Worm (Caenorhabditis elegans) whole organism, L2 larva: ENCODE measurements around the gene hot-4.

Experiments
- F13H6.1 ChIP-seq: sonication (generic microtip); optimal IDR thresholded peaks from 2 replicates; lab custom pipeline; 2016; ENCODE audit warnings: missing genetic modification characterization, missing compliant biosample characterization
- R02D3.7 ChIP-seq: fragments of 150-350 bp; optimal IDR thresholded peaks from 2 replicates; lab custom pipeline; 2014; ENCODE audit warnings: missing biosample characterization, missing genetic modification characterization
- Y55F3AM.14 ChIP-seq: fragments of 200-800 bp; sonication (Bioruptor generic); optimal IDR thresholded peaks from 2 replicates; lab custom pipeline; 2018; ENCODE audit warnings: mild to moderate bottlenecking, missing genetic modification characterization, missing compliant biosample characterization
- alr-1 ChIP-seq: fragments of 150-350 bp; optimal IDR thresholded peaks from 2 replicates; lab custom pipeline; 2014; ENCODE audit warnings: missing biosample characterization, missing genetic modification characterization
- ama-1 ChIP-seq: fragments of 150-350 bp; optimal IDR thresholded peaks from 2 replicates; lab custom pipeline; 2018; ENCODE audit warnings: inconsistent platforms
- blmp-1 ChIP-seq: sonication (generic microtip); optimal IDR thresholded peaks from 2 replicates; lab custom pipeline; 2017; ENCODE audit warnings: missing genetic modification characterization, mild to moderate bottlenecking, missing compliant biosample characterization, antibody characterized with exemption, moderate library complexity; ENCODE audit not compliant: insufficient read depth
- crh-2 ChIP-seq: sonication (generic microtip); optimal IDR thresholded peaks from 2 replicates; lab custom pipeline; 2017; ENCODE audit warnings: missing biosample characterization, missing genetic modification characterization
- dmd-4 ChIP-seq: sonication (generic microtip); optimal IDR thresholded peaks from 2 replicates; lab custom pipeline; 2017; ENCODE audit warnings: missing biosample characterization, missing genetic modification characterization
- elt-3 ChIP-seq: sonication (generic microtip); optimal IDR thresholded peaks from 2 replicates; lab custom pipeline; 2017; ENCODE audit warnings: missing biosample characterization, missing genetic modification characterization
- fos-1 ChIP-seq: fragments of 150-350 bp; optimal IDR thresholded peaks from 2 replicates; lab custom pipeline; 2014; ENCODE audit warnings: missing biosample characterization, missing genetic modification characterization
- gmeb-1 ChIP-seq: fragments of 150-350 bp; optimal IDR thresholded peaks from 2 replicates; lab custom pipeline; 2014; ENCODE audit warnings: missing biosample characterization, missing genetic modification characterization
- lin-11 ChIP-seq: fragments of 150-350 bp; sonication (generic microtip); optimal IDR thresholded peaks from 2 replicates; lab custom pipeline; 2014; ENCODE audit warnings: missing biosample characterization, missing genetic modification characterization, inconsistent platforms, mixed read lengths
- lin-13 ChIP-seq: fragments of 150-350 bp; optimal IDR thresholded peaks from 2 replicates; lab custom pipeline; 2014; ENCODE audit warnings: missing biosample characterization, missing genetic modification reagents, missing genetic modification characterization
- lin-39 ChIP-seq: fragments of 150-350 bp; optimal IDR thresholded peaks from 2 replicates; lab custom pipeline; 2014; ENCODE audit warnings: missing biosample characterization, missing genetic modification reagents, missing genetic modification characterization
- mab-5 ChIP-seq: fragments of 150-350 bp; optimal IDR thresholded peaks from 2 replicates; lab custom pipeline; 2014; ENCODE audit warnings: missing biosample characterization, missing genetic modification characterization
- mbf-1 ChIP-seq: sonication (generic microtip); optimal IDR thresholded peaks from 2 replicates; lab custom pipeline; 2017; ENCODE audit warnings: missing biosample characterization, missing genetic modification characterization
- mdl-1 ChIP-seq, 2 experiments: fragments of 150-350 bp in 1 of 2; sonication (generic microtip) in 1 of 2; optimal IDR thresholded peaks; 2 replicates each; lab custom pipeline; 2017; ENCODE audit warnings: missing biosample characterization in 2 of 2, missing genetic modification characterization in 2 of 2
- nhr-10 ChIP-seq: sonication (generic microtip); optimal IDR thresholded peaks from 2 replicates; lab custom pipeline; 2017; ENCODE audit warnings: missing biosample characterization, missing genetic modification characterization
- nhr-11 ChIP-seq: fragments of 150-350 bp; optimal IDR thresholded peaks from 2 replicates; lab custom pipeline; 2014; ENCODE audit warnings: missing biosample characterization, missing genetic modification characterization
- nhr-129 ChIP-seq: fragments of 150-350 bp; optimal IDR thresholded peaks from 2 replicates; lab custom pipeline; 2014; ENCODE audit warnings: missing biosample characterization, missing genetic modification characterization
- nhr-21 ChIP-seq: fragments of 150-350 bp; optimal IDR thresholded peaks from 2 replicates; lab custom pipeline; 2014; ENCODE audit warnings: missing biosample characterization, missing genetic modification characterization
- nhr-23 ChIP-seq: fragments of 150-350 bp; optimal IDR thresholded peaks from 2 replicates; lab custom pipeline; 2014; ENCODE audit warnings: missing biosample characterization, missing genetic modification reagents, missing genetic modification characterization
- nhr-25 ChIP-seq: fragments of 150-350 bp; sonication (generic microtip); optimal IDR thresholded peaks from 3 replicates; lab custom pipeline; 2014; ENCODE audit warnings: missing biosample characterization, missing genetic modification characterization
- nhr-6 ChIP-seq: fragments of 150-350 bp; optimal IDR thresholded peaks from 2 replicates; lab custom pipeline; 2014; ENCODE audit warnings: missing biosample characterization, missing genetic modification characterization
- nhr-77 ChIP-seq: fragments of 150-350 bp; optimal IDR thresholded peaks from 2 replicates; lab custom pipeline; 2014; ENCODE audit warnings: missing biosample characterization, missing genetic modification characterization
- skn-1 ChIP-seq: sonication (generic microtip); optimal IDR thresholded peaks from 2 replicates; lab custom pipeline; 2017; ENCODE audit warnings: missing biosample characterization, missing genetic modification characterization
- sma-3 ChIP-seq: sonication (generic microtip); optimal IDR thresholded peaks from 2 replicates; lab custom pipeline; 2016; ENCODE audit warnings: missing genetic modification reagents, missing genetic modification characterization, missing compliant biosample characterization
- sma-9 ChIP-seq, 2 experiments: fragments of 150-350 bp in 1 of 2; sonication (generic microtip) in 1 of 2; optimal IDR thresholded peaks; 2 replicates each; lab custom pipeline; 2014 to 2016; ENCODE audit warnings: missing genetic modification characterization in 2 of 2, mild to moderate bottlenecking in 1 of 2, missing biosample characterization in 1 of 2, missing compliant biosample characterization in 1 of 2, missing genetic modification reagents in 1 of 2, moderate library complexity in 1 of 2
- snpc-4 ChIP-seq: fragments of 150-350 bp; optimal IDR thresholded peaks from 2 replicates; lab custom pipeline; 2014; ENCODE audit warnings: missing biosample characterization, missing genetic modification characterization
- unc-55 ChIP-seq: fragments of 150-350 bp; sonication (generic microtip); optimal IDR thresholded peaks from 3 replicates; lab custom pipeline; 2014; ENCODE audit warnings: missing biosample characterization, missing genetic modification reagents, missing genetic modification characterization
- unc-62 ChIP-seq: fragments of 150-350 bp; optimal IDR thresholded peaks from 2 replicates; lab custom pipeline; 2014; ENCODE audit warnings: missing biosample characterization, missing genetic modification reagents, missing genetic modification characterization
- zag-1 ChIP-seq: fragments of 150-350 bp; optimal IDR thresholded peaks from 2 replicates; lab custom pipeline; 2014; ENCODE audit warnings: missing biosample characterization, missing genetic modification characterization
- ztf-1 ChIP-seq: fragments of 200-800 bp; sonication (Bioruptor generic); conservative IDR thresholded peaks from 2 replicates; pipeline ENCODE4 v1.3.6; 2022; ENCODE audit warnings: missing genetic modification characterization, missing compliant biosample characterization
- ztf-11 ChIP-seq: sonication (generic microtip); optimal IDR thresholded peaks from 2 replicates; lab custom pipeline; 2017; ENCODE audit warnings: missing biosample characterization, missing genetic modification characterization

Gene hot-4

ce11 chrIII:6179062-6179461 is 38.2 kb upstream of the hot-4 start:
- TF ChIP-seq fos-1 (tag; lab: Kevin White, UChicago) = peak; percentile 76
- peak; percentile 83 for TF ChIP-seq sma-9 (GFP tag; optimal IDR thresholded peaks at IDR 0.05; lab: Kevin White, UChicago)
- TF ChIP-seq sma-9 (tag; optimal IDR thresholded peaks at IDR 0.05; lab: Kevin White, UChicago) = no peak
- TF ChIP-seq blmp-1 (tag; lab: Kevin White, UChicago) = no peak
- no peak for TF ChIP-seq nhr-10 (tag; lab: Kevin White, UChicago)
- TF ChIP-seq mdl-1 (tag; optimal IDR thresholded peaks at IDR 0.05; lab: Kevin White, UChicago) = peak in 1 of 2 experiments; percentile 8
- peak; percentile 44 for TF ChIP-seq crh-2
- peak; percentile 13 for TF ChIP-seq F13H6.1 (tag; lab: Kevin White, UChicago)
- TF ChIP-seq gmeb-1 = peak; percentile 6

ce11 chrIII:6180294-6180693 is 36.9 kb upstream of the hot-4 start:
- peak; percentile 58 for TF ChIP-seq fos-1 (tag; lab: Kevin White, UChicago)
- TF ChIP-seq nhr-129 (tag; lab: Kevin White, UChicago) = peak; percentile 10
- no peak for TF ChIP-seq lin-39 (tag; lab: Kevin White, UChicago)
- no peak for TF ChIP-seq lin-11 (tag; lab: Kevin White, UChicago)
- TF ChIP-seq unc-62 (GFP tag; lab: Kevin White, UChicago) = no peak
- TF ChIP-seq nhr-77 = no peak
- TF ChIP-seq F13H6.1 (tag; lab: Kevin White, UChicago) = peak; percentile 57
- no peak for TF ChIP-seq R02D3.7 (tag; lab: Kevin White, UChicago)
- no peak for TF ChIP-seq dmd-4
- TF ChIP-seq nhr-21 (tag; lab: Kevin White, UChicago) = no peak
- no peak for TF ChIP-seq ztf-11 (tag; lab: Kevin White, UChicago)
- TF ChIP-seq elt-3 (tag; lab: Kevin White, UChicago) = no peak
- TF ChIP-seq lin-13 (GFP tag; lab: Kevin White, UChicago) = no peak
- peak; percentile 66 for TF ChIP-seq sma-9 (GFP tag; optimal IDR thresholded peaks at IDR 0.05; lab: Kevin White, UChicago)
- TF ChIP-seq sma-9 (tag; optimal IDR thresholded peaks at IDR 0.05; lab: Kevin White, UChicago) = no peak
- TF ChIP-seq sma-3 (GFP tag; lab: Kevin White, UChicago) = peak; percentile 11
- TF ChIP-seq skn-1 (tag; lab: Kevin White, UChicago) = peak; percentile 34
- peak; percentile 68 for TF ChIP-seq crh-2
- no peak for TF ChIP-seq unc-55
- TF ChIP-seq mdl-1 (tag; optimal IDR thresholded peaks at IDR 0.05; lab: Kevin White, UChicago) = peak in 1 of 2 experiments; percentile 28
- peak; percentile 36 for TF ChIP-seq gmeb-1

- TF ChIP-seq nhr-10 (tag; lab: Kevin White, UChicago) = no peak
- no peak for TF ChIP-seq nhr-6 (tag; lab: Kevin White, UChicago)
- TF ChIP-seq elt-3 (tag; lab: Kevin White, UChicago) = no peak
- TF ChIP-seq zag-1 = no peak
- TF ChIP-seq nhr-23 = no peak
- no peak for TF ChIP-seq ztf-1 (GFP tag; lab: Robert Waterston, UW)
- no peak for TF ChIP-seq lin-11 (tag; lab: Kevin White, UChicago)
- no peak for TF ChIP-seq mbf-1
- no peak for TF ChIP-seq ama-1 (lab: Kevin White, UChicago)
- no peak for TF ChIP-seq nhr-77
- TF ChIP-seq ztf-11 (tag; lab: Kevin White, UChicago) = no peak
- TF ChIP-seq F13H6.1 (tag; lab: Kevin White, UChicago) = no peak
- TF ChIP-seq mdl-1 (tag; optimal IDR thresholded peaks at IDR 0.05; lab: Kevin White, UChicago) = no peak
- TF ChIP-seq nhr-25 (tag; lab: Kevin White, UChicago) = no peak
- no peak for TF ChIP-seq nhr-129 (tag; lab: Kevin White, UChicago)
- no peak for TF ChIP-seq mab-5 (tag; lab: Kevin White, UChicago)
- no peak for TF ChIP-seq nhr-11 (tag; lab: Kevin White, UChicago)
- TF ChIP-seq, all 48 proteins: peak for 0
Observed at ce11 chrIII:6183118-6183517, 34.1 kb upstream of the hot-4 start, which contains the start of gene nas-28. Gene nas-28, minus strand, starts transcription at chrIII:6183218.

- TF ChIP-seq nhr-11 (tag; lab: Kevin White, UChicago) (no peak), Y55F3AM.14 (GFP tag; lab: Kevin White, UChicago) (no peak), alr-1 (tag; lab: Kevin White, UChicago) (no peak), elt-3 (tag; lab: Kevin White, UChicago) (no peak), unc-62 (GFP tag; lab: Kevin White, UChicago) (no peak), nhr-129 (tag; lab: Kevin White, UChicago) (no peak), mab-5 (tag; lab: Kevin White, UChicago) (no peak), ztf-11 (tag; lab: Kevin White, UChicago) (no peak), snpc-4 (tag; lab: Kevin White, UChicago) (no peak), dmd-4 (no peak)
Observed at ce11 chrIII:6190810-6191209, 26.4 kb upstream of the hot-4 start, which contains the start of gene C23G10.5. Gene C23G10.5, plus strand, starts transcription at chrIII:6191110.
